Fruit fly (Drosophila melanogaster): ENCODE results near the gene Edem1.

dm6 chrX:1947900-1948374 lies 39.3 kb upstream of the Edem1 start:
- TF ChIP-seq slou (GFP tag; optimal IDR thresholded peaks at IDR 0.05) (no peak), CG13894 (tag; optimal IDR thresholded peaks at IDR 0.05) (no peak), sna (GFP tag; IDR thresholded peaks at IDR 0.05; ENCODE audit: partially characterized antibody) (no peak), danr (GFP tag; IDR thresholded peaks at IDR 0.05) (no peak), CG32532 (GFP tag; IDR thresholded peaks at IDR 0.05) (no peak), pnt (GFP tag; optimal IDR thresholded peaks at IDR 0.05) (no peak)
